Worm (Caenorhabditis elegans): ENCODE measurements around the gene Y105C5A.26.
"Not testable (repeated sequence)": the region's sequence is repeated elsewhere in the genome, so short reads cannot be mapped to it uniquely, and the experiment has no call there.

The Y105C5A.26 gene

ce11 chrIV:15646418-15647220 lies 34.7 kb downstream of the Y105C5A.26 start, which contains the start of the genes Y105C5A.1268 and Y105C5A.1272:
TSS of gene Y105C5A.1268 (minus strand) at chrIV:15646468.
TSS of gene Y105C5A.1272 (plus strand) at chrIV:15646992.
- TF ChIP-seq pqm-1 (tag; optimal IDR thresholded peaks at IDR 0.05) (peak; percentile 55), elt-1 (tag; optimal IDR thresholded peaks at IDR 0.05) (peak; percentile 38), nhr-77 (tag; optimal IDR thresholded peaks at IDR 0.05) (peak; percentile 74), nhr-23 (tag; optimal IDR thresholded peaks at IDR 0.05) (peak; percentile 84), aly-2 (tag; optimal IDR thresholded peaks at IDR 0.05) (peak; percentile 70), skn-1 (tag; optimal IDR thresholded peaks at IDR 0.05) (peak; percentile 53), pha-4 (tag; optimal IDR thresholded peaks at IDR 0.05) (peak; percentile 85), hmg-11 (tag; optimal IDR thresholded peaks at IDR 0.05) (peak; percentile 92), tbx-2 (tag; optimal IDR thresholded peaks at IDR 0.05) (peak; percentile 77), lin-15B (tag; optimal IDR thresholded peaks at IDR 0.05) (peak; percentile 56), lsy-12 (tag; optimal IDR thresholded peaks at IDR 0.05) (peak; percentile 56), nhr-25 (tag; optimal IDR thresholded peaks at IDR 0.05) (peak; percentile 80), fkh-10 (GFP tag; optimal IDR thresholded peaks at IDR 0.05) (peak; percentile 73), ceh-28 (tag; optimal IDR thresholded peaks at IDR 0.05) (peak; percentile 89), elt-2 (tag; optimal IDR thresholded peaks at IDR 0.05) (peak; percentile 74), nhr-11 (tag; optimal IDR thresholded peaks at IDR 0.05) (peak; percentile 64), zag-1 (tag; optimal IDR thresholded peaks at IDR 0.05) (peak; percentile 61), nfya-1 (tag; optimal IDR thresholded peaks at IDR 0.05; ENCODE audit: insufficient read depth) (peak; percentile 91), snpc-4 (tag; optimal IDR thresholded peaks at IDR 0.05) (peak; percentile 77), lin-39 (tag; optimal IDR thresholded peaks at IDR 0.05) (peak; percentile 69), nhr-43 (tag; optimal IDR thresholded peaks at IDR 0.05; ENCODE audit: poor library complexity, severe bottlenecking) (peak; percentile 73), jun-1 (tag; optimal IDR thresholded peaks at IDR 0.05) (peak; percentile 89), mdl-1 (tag; optimal IDR thresholded peaks at IDR 0.05) (peak; percentile 63), ceh-82 (tag; optimal IDR thresholded peaks at IDR 0.05) (peak; percentile 64), egl-5 (tag; optimal IDR thresholded peaks at IDR 0.05) (peak; percentile 27), R02D3.7 (tag; optimal IDR thresholded peaks at IDR 0.05) (peak; percentile 69), elt-3 (tag; optimal IDR thresholded peaks at IDR 0.05) (peak in 1 of 3 experiments; percentile 19)

DNA sequence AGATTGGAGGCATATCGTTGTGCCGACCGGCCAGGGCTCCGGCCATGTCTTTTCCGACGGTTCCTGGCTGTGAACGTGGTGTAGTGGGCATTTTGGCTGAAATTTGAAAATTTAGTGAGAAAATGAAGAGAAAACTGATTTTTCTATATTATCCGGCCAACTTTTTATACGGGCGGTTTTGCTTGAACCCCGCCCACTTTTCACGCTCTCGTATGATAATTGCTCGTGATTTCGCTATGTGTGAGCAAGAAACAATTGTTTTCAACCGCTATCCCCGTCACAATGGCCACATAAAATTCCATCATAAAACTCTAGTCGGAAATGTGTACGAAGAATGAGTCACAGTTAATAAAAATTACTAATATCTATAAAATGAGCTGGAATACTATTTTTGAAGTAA lies 39.6 kb downstream of the Y105C5A.26 start, which contains the start of gene Y105C5A.12:
Gene Y105C5A.12 (minus strand): TSS at position 101 of the 400 bp plus-strand sequence.
- TF ChIP-seq tbx-2, daf-12, nhr-237 (tag; optimal IDR thresholded peaks at IDR 0.05): not testable (repeated sequence)

- TF ChIP-seq elt-2 (tag; optimal IDR thresholded peaks at IDR 0.05) (peak; percentile 89), pqm-1 (tag; optimal IDR thresholded peaks at IDR 0.05) (peak; percentile 82), ceh-28 (tag; optimal IDR thresholded peaks at IDR 0.05) (no peak), pha-4 (tag; optimal IDR thresholded peaks at IDR 0.05) (peak; percentile 7), jun-1 (tag; optimal IDR thresholded peaks at IDR 0.05) (peak; percentile 55), tbx-2 (tag; optimal IDR thresholded peaks at IDR 0.05) (no peak), nhr-23 (tag; optimal IDR thresholded peaks at IDR 0.05) (no peak), fos-1 (tag; optimal IDR thresholded peaks at IDR 0.05) (no peak)
Measured at ce11 chrIV:15640852-15641251, 40.5 kb downstream of the Y105C5A.26 start, which contains the start of gene Y105C5A.13. TSS of gene Y105C5A.13 (plus strand) at chrIV:15641231.

- TF ChIP-seq nhr-12 (tag; optimal IDR thresholded peaks at IDR 0.05): no peak
- no peak for TF ChIP-seq nhr-28 (tag; optimal IDR thresholded peaks at IDR 0.05)
- no peak for TF ChIP-seq nhr-25 (tag; optimal IDR thresholded peaks at IDR 0.05)
- no peak for TF ChIP-seq egl-27 (tag; optimal IDR thresholded peaks at IDR 0.05)
- TF ChIP-seq nhr-76 (tag; optimal IDR thresholded peaks at IDR 0.05): no peak
- no peak for TF ChIP-seq zag-1 (tag; optimal IDR thresholded peaks at IDR 0.05)
- no peak for TF ChIP-seq lsy-12 (tag; optimal IDR thresholded peaks at IDR 0.05)
- no peak for TF ChIP-seq lin-39 (tag; optimal IDR thresholded peaks at IDR 0.05)
- TF ChIP-seq nhr-23 (tag; optimal IDR thresholded peaks at IDR 0.05): no peak
- no peak for TF ChIP-seq eor-1 (tag; optimal IDR thresholded peaks at IDR 0.05)
- TF ChIP-seq tbx-2 (tag; optimal IDR thresholded peaks at IDR 0.05): no peak
- no peak for TF ChIP-seq ztf-4 (tag; optimal IDR thresholded peaks at IDR 0.05)
- no peak for TF ChIP-seq nhr-77 (tag; optimal IDR thresholded peaks at IDR 0.05)
- no peak for TF ChIP-seq unc-62 (GFP tag; optimal IDR thresholded peaks at IDR 0.05)
- TF ChIP-seq unc-39 (tag; optimal IDR thresholded peaks at IDR 0.05): no peak
Measured at ce11 chrIV:15639223-15639622, 42.1 kb downstream of the Y105C5A.26 start.
